Worm (Caenorhabditis elegans) whole organism, L3 larva: ENCODE data around the gene asp-2.

Experiments used
- aly-2 ChIP-seq: fragments of 150-350 bp; optimal IDR thresholded peaks from 2 replicates; lab custom pipeline; 2014; ENCODE audit warnings: missing biosample characterization, missing genetic modification characterization
- ama-1 ChIP-seq: fragments of 150-350 bp; optimal IDR thresholded peaks from 2 replicates; lab custom pipeline; 2018
- ceh-16 ChIP-seq: sonication (generic microtip); optimal IDR thresholded peaks from 2 replicates; lab custom pipeline; 2017; ENCODE audit warnings: missing biosample characterization, missing genetic modification characterization
- ceh-28 ChIP-seq: fragments of 150-350 bp; optimal IDR thresholded peaks from 2 replicates; lab custom pipeline; 2014; ENCODE audit warnings: missing biosample characterization, missing genetic modification reagents, missing genetic modification characterization
- ceh-82 ChIP-seq: fragments of 150-350 bp; optimal IDR thresholded peaks from 2 replicates; lab custom pipeline; 2014; ENCODE audit warnings: missing biosample characterization, missing genetic modification characterization
- ceh-9 ChIP-seq: sonication (generic microtip); optimal IDR thresholded peaks from 2 replicates; lab custom pipeline; 2018; ENCODE audit warnings: missing biosample characterization, missing genetic modification characterization
- daf-12 ChIP-seq: fragments of 150-350 bp; optimal IDR thresholded peaks from 2 replicates; lab custom pipeline; 2014; ENCODE audit warnings: missing biosample characterization, missing genetic modification reagents, missing genetic modification characterization
- egl-27 ChIP-seq: sonication (generic microtip); optimal IDR thresholded peaks from 4 replicates; lab custom pipeline; 2017; ENCODE audit warnings: missing biosample characterization, missing genetic modification reagents, missing genetic modification characterization
- egl-5 ChIP-seq: fragments of 150-350 bp; optimal IDR thresholded peaks from 2 replicates; lab custom pipeline; 2017; ENCODE audit warnings: missing biosample characterization, missing genetic modification reagents, missing genetic modification characterization, inconsistent platforms
- elt-1 ChIP-seq: fragments of 150-350 bp; optimal IDR thresholded peaks from 2 replicates; lab custom pipeline; 2014; ENCODE audit warnings: missing biosample characterization, missing genetic modification characterization
- elt-2 ChIP-seq: sonication (generic microtip); optimal IDR thresholded peaks from 2 replicates; lab custom pipeline; 2016; ENCODE audit warnings: missing genetic modification reagents, mild to moderate bottlenecking, missing genetic modification characterization, missing compliant biosample characterization
- elt-3 ChIP-seq, 3 experiments: fragments of 150-350 bp in 1 of 3; sonication (generic microtip) in 2 of 3; optimal IDR thresholded peaks; 2 replicates in 2 of 3; 4 replicates in 1 of 3; lab custom pipeline; 2014 to 2017; ENCODE audit warnings: missing biosample characterization in 3 of 3, missing genetic modification characterization in 3 of 3
- eor-1 ChIP-seq, 2 experiments: fragments of 150-350 bp; optimal IDR thresholded peaks; 2 replicates each; lab custom pipeline; 2014 to 2018; ENCODE audit warnings: missing biosample characterization in 2 of 2, missing genetic modification characterization in 2 of 2
- fkh-10 ChIP-seq: sonication (generic microtip); optimal IDR thresholded peaks from 2 replicates; lab custom pipeline; 2017; ENCODE audit warnings: missing biosample characterization, missing genetic modification reagents, missing genetic modification characterization
- fkh-2 ChIP-seq: fragments of 150-350 bp; optimal IDR thresholded peaks from 2 replicates; lab custom pipeline; 2014; ENCODE audit warnings: missing biosample characterization, missing genetic modification reagents, missing genetic modification characterization
- fos-1 ChIP-seq: fragments of 150-350 bp; optimal IDR thresholded peaks from 2 replicates; lab custom pipeline; 2014; ENCODE audit warnings: missing biosample characterization, missing genetic modification characterization
- hmg-11 ChIP-seq: sonication (generic microtip); optimal IDR thresholded peaks from 2 replicates; lab custom pipeline; 2016; ENCODE audit warnings: missing genetic modification characterization, missing compliant biosample characterization
- jun-1 ChIP-seq: fragments of 150-350 bp; optimal IDR thresholded peaks from 2 replicates; lab custom pipeline; 2014; ENCODE audit warnings: missing biosample characterization, missing genetic modification reagents, missing genetic modification characterization
- lin-15B ChIP-seq: fragments of 150-350 bp; optimal IDR thresholded peaks from 2 replicates; lab custom pipeline; 2014; ENCODE audit warnings: missing biosample characterization, missing genetic modification characterization
- lin-39 ChIP-seq: fragments of 150-350 bp; optimal IDR thresholded peaks from 2 replicates; lab custom pipeline; 2018; ENCODE audit warnings: missing biosample characterization, missing genetic modification reagents, missing genetic modification characterization
- lsy-12 ChIP-seq: sonication (generic microtip); optimal IDR thresholded peaks from 2 replicates; lab custom pipeline; 2016; ENCODE audit warnings: mild to moderate bottlenecking, missing genetic modification characterization, missing compliant biosample characterization
- nfya-1 ChIP-seq: sonication (generic microtip); optimal IDR thresholded peaks from 2 replicates; lab custom pipeline; 2017; ENCODE audit warnings: missing genetic modification characterization, mild to moderate bottlenecking, missing compliant biosample characterization, antibody characterized with exemption, moderate library complexity; ENCODE audit not compliant: insufficient read depth
- nhr-11 ChIP-seq: fragments of 150-350 bp; optimal IDR thresholded peaks from 2 replicates; lab custom pipeline; 2014; ENCODE audit warnings: missing biosample characterization, missing genetic modification characterization
- nhr-23 ChIP-seq: fragments of 150-350 bp; optimal IDR thresholded peaks from 2 replicates; lab custom pipeline; 2014; ENCODE audit warnings: missing biosample characterization, missing genetic modification reagents, missing genetic modification characterization
- nhr-25 ChIP-seq: sonication (generic microtip); optimal IDR thresholded peaks from 2 replicates; lab custom pipeline; 2017; ENCODE audit warnings: missing biosample characterization, missing genetic modification characterization
- nhr-43 ChIP-seq: sonication (generic microtip); optimal IDR thresholded peaks from 2 replicates; lab custom pipeline; 2016; ENCODE audit warnings: mild to moderate bottlenecking, missing genetic modification characterization, missing compliant biosample characterization; ENCODE audit not compliant: poor library complexity, severe bottlenecking
- nhr-67 ChIP-seq: fragments of 150-350 bp; optimal IDR thresholded peaks from 2 replicates; lab custom pipeline; 2014; ENCODE audit warnings: missing biosample characterization, missing genetic modification characterization
- nhr-77 ChIP-seq: fragments of 150-350 bp; optimal IDR thresholded peaks from 2 replicates; lab custom pipeline; 2014; ENCODE audit warnings: missing biosample characterization, missing genetic modification characterization
- pha-4 ChIP-seq: fragments of 150-350 bp; optimal IDR thresholded peaks from 2 replicates; lab custom pipeline; 2014; ENCODE audit warnings: missing biosample characterization, missing genetic modification reagents, missing genetic modification characterization
- pqm-1 ChIP-seq: fragments of 150-350 bp; optimal IDR thresholded peaks from 2 replicates; lab custom pipeline; 2017; ENCODE audit warnings: missing biosample characterization, missing genetic modification characterization, inconsistent platforms
- sea-2 ChIP-seq: fragments of 150-350 bp; sonication (generic microtip); optimal IDR thresholded peaks from 4 replicates; lab custom pipeline; 2014; ENCODE audit warnings: missing biosample characterization, missing genetic modification reagents, missing genetic modification characterization
- tbx-2 ChIP-seq: sonication (generic microtip); optimal IDR thresholded peaks from 2 replicates; lab custom pipeline; 2016; ENCODE audit warnings: mild to moderate bottlenecking, missing genetic modification characterization, missing compliant biosample characterization
- unc-39 ChIP-seq: sonication (generic microtip); optimal IDR thresholded peaks from 4 replicates; lab custom pipeline; 2017; ENCODE audit warnings: missing biosample characterization, missing genetic modification characterization
- unc-62 ChIP-seq: fragments of 150-350 bp; sonication (generic microtip); optimal IDR thresholded peaks from 4 replicates; lab custom pipeline; 2014; ENCODE audit warnings: missing biosample characterization, missing genetic modification reagents, missing genetic modification characterization
- zag-1 ChIP-seq: fragments of 150-350 bp; optimal IDR thresholded peaks from 2 replicates; lab custom pipeline; 2014; ENCODE audit warnings: missing biosample characterization, missing genetic modification characterization
- ztf-11 ChIP-seq: fragments of 150-350 bp; optimal IDR thresholded peaks from 2 replicates; lab custom pipeline; 2014; ENCODE audit warnings: missing biosample characterization, missing genetic modification characterization
- ztf-4 ChIP-seq: fragments of 150-350 bp; optimal IDR thresholded peaks from 2 replicates; lab custom pipeline; 2014; ENCODE audit warnings: missing biosample characterization, missing genetic modification characterization

Gene asp-2

DNA sequence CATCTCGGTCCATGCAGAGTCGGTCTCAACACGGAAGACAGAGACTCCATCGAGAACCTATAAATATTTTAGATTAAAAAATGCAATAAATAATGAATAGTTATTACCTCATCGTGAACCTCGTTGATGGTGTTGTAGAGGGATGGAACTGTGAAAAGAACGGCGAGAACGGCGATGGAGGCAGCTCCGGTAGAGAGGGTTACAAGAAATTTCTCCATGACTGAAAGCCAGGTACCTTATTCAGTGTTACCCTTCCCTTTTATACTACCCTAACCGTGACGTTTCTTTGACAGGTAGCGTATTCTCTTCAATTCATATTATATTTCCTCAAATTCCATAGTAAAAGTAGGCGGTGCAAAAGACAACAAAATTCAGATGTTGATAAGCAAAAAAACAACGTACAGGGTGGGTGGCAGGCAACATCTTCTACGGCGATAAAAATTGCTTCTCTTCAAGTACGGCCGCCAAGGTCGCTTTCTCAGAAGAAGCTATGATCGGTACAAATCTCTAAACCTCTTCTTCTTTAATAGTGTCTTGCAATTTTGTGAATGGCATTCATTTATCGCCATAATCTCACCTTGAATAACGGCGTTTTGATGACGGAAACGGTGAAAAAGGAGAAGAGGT lies 37.7 kb upstream of the asp-2 start, which contains the start of gene col-10:
Gene col-10, minus strand, starts transcription at position 235 of the 627 bp plus-strand sequence.
- peak; percentile 86 for TF ChIP-seq nhr-25 (tag; lab: Kevin White, UChicago)
- TF ChIP-seq nhr-43 (tag; lab: Kevin White, UChicago) = peak; percentile 65
- peak; percentile 85 for TF ChIP-seq ama-1 (lab: Kevin White, UChicago)
- TF ChIP-seq elt-1 (tag; lab: Kevin White, UChicago) = peak; percentile 56
- TF ChIP-seq pha-4 (tag; lab: Kevin White, UChicago) = no peak
- TF ChIP-seq egl-27 = peak; percentile 15
- no peak for TF ChIP-seq daf-12
- TF ChIP-seq unc-39 (tag; lab: Kevin White, UChicago) = no peak
- TF ChIP-seq, all 47 proteins: peak for 5

- TF ChIP-seq jun-1 (tag; lab: Kevin White, UChicago) = no peak
- TF ChIP-seq fkh-10 (GFP tag; lab: Kevin White, UChicago) = no peak
- TF ChIP-seq nhr-25 (tag; lab: Kevin White, UChicago) = peak; percentile 76
- TF ChIP-seq elt-1 (tag; lab: Kevin White, UChicago) = peak; percentile 73
- TF ChIP-seq unc-62 (GFP tag; lab: Kevin White, UChicago) = no peak
- TF ChIP-seq nhr-23 (tag; lab: Kevin White, UChicago) = peak; percentile 23
Observed at ce11 chrV:9166306-9166705, 36.6 kb upstream of the asp-2 start.

- TF ChIP-seq pqm-1 (tag; lab: Kevin White, UChicago) = no peak
- no peak for TF ChIP-seq tbx-2 (tag; lab: Kevin White, UChicago)
- no peak for TF ChIP-seq ceh-9 (tag; lab: Kevin White, UChicago)
- TF ChIP-seq, all 47 proteins: peak for 0
Observed at ce11 chrV:9168089-9168488, 34.8 kb upstream of the asp-2 start, which contains the start of gene B0222.11. B0222.11 (minus strand) TSS chrV:9168189.

DNA sequence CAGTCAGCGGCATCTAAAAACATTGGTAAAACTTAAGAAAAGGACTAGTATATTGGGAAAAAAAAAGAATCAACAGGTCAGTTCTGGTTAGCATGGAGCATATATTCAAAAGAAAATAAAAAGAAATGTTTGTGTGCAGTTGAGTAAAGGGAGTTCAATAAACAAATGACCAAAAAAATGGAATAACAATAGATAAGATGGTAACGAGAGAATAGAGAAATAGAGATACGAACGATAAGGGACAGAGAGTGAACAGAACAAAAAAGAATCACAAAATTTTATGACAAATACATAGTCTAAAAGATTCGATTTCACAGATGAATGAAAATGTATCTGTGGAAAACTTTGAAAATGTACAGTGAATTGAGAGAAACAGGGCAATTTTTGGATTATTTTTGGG lies 29.9 kb upstream of the asp-2 start, which contains the start of gene gad-3:
Gene gad-3, minus strand, starts transcription at position 17 of the 400 bp plus-strand sequence.
- TF ChIP-seq pqm-1 (tag; lab: Kevin White, UChicago) (peak; percentile 52), ceh-16 (tag; lab: Kevin White, UChicago) (no peak), elt-3 (tag; optimal IDR thresholded peaks at IDR 0.05; lab: Kevin White, UChicago) (no peak), lin-39 (tag; lab: Kevin White, UChicago) (no peak), elt-2 (peak; percentile 63), hmg-11 (tag; lab: Kevin White, UChicago) (no peak), pha-4 (tag; lab: Kevin White, UChicago) (peak; percentile 52)
- TF ChIP-seq, all 47 proteins: peak for 3

DNA sequence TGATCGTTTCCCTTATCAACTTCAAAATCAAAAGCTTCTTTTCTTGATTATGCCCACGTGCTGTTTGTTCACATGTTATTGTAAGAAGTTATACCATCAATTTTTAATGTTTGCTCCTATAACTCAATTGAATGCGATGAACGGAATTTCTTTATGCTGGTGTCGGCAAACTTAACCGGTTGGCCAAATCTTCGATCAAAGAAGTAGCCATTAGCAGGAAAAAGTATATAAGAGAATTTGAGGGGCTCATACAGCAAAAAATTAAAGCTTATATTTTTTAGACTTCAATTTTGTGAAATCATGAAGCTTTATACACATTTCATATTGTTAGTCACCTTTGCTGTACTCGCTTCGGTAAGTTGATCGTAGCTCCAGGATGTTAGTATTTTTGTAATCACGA lies 29.1 kb upstream of the asp-2 start, which contains the start of gene pqn-16:
Gene pqn-16, plus strand, starts transcription at position 301 of the 400 bp plus-strand sequence.
- TF ChIP-seq lsy-12 (tag; lab: Kevin White, UChicago) (no peak), hmg-11 (tag; lab: Kevin White, UChicago) (no peak), fkh-2 (tag; lab: Kevin White, UChicago) (no peak), egl-5 (no peak), nhr-43 (tag; lab: Kevin White, UChicago) (no peak), ztf-4 (tag; lab: Kevin White, UChicago) (no peak), ceh-16 (tag; lab: Kevin White, UChicago) (no peak), eor-1 (tag; optimal IDR thresholded peaks at IDR 0.05; lab: Kevin White, UChicago) (no peak), elt-3 (tag; optimal IDR thresholded peaks at IDR 0.05; lab: Kevin White, UChicago) (no peak), egl-27 (no peak), sea-2 (GFP tag; lab: Kevin White, UChicago) (no peak), nhr-67 (tag; lab: Kevin White, UChicago) (no peak), pqm-1 (tag; lab: Kevin White, UChicago) (no peak), elt-1 (tag; lab: Kevin White, UChicago) (no peak)

ce11 chrV:9175218-9175837 lies 27.5 kb upstream of the asp-2 start, which contains the start of gene spas-1:
spas-1 (plus strand) TSS chrV:9175789.
- TF ChIP-seq ztf-11 (no peak), elt-1 (tag; lab: Kevin White, UChicago) (peak; percentile 37), pha-4 (tag; lab: Kevin White, UChicago) (peak; percentile 95), nhr-11 (tag; lab: Kevin White, UChicago) (no peak), lin-15B (tag; lab: Kevin White, UChicago) (peak; percentile 88), ztf-4 (tag; lab: Kevin White, UChicago) (no peak), ceh-9 (tag; lab: Kevin White, UChicago) (no peak), nhr-77 (no peak), egl-27 (peak; percentile 25), lsy-12 (tag; lab: Kevin White, UChicago) (peak; percentile 73), ceh-28 (tag; lab: Kevin White, UChicago) (peak; percentile 82), zag-1 (tag; lab: Kevin White, UChicago) (no peak), fos-1 (tag; lab: Kevin White, UChicago) (no peak), nfya-1 (tag; lab: Kevin White, UChicago) (peak; percentile 85), pqm-1 (tag; lab: Kevin White, UChicago) (peak; percentile 73), nhr-25 (tag; lab: Kevin White, UChicago) (peak; percentile 84), lin-39 (tag; lab: Kevin White, UChicago) (peak; percentile 7), sea-2 (GFP tag; lab: Kevin White, UChicago) (no peak), fkh-2 (tag; lab: Kevin White, UChicago) (no peak), aly-2 (no peak), fkh-10 (GFP tag; lab: Kevin White, UChicago) (no peak), ceh-82 (peak; percentile 19)
